Worm (Caenorhabditis elegans): ENCODE measurements around the gene sdz-38.

sdz-38 gene

ce11 chrII:9933947-9934383, 47.7 kb downstream of the sdz-38 start (continued):
- TF ChIP-seq pha-4 (tag; optimal IDR thresholded peaks at IDR 0.05), result no peak
- TF ChIP-seq nfyb-1 (GFP tag; IDR thresholded peaks at IDR 0.05), result no peak; the same call in none of the 2 replicates
- no peak for TF ChIP-seq aptf-3 (GFP tag; IDR thresholded peaks at IDR 0.05)
- peak; percentile 54; the same call in 1 of the 2 replicates for TF ChIP-seq lin-26 (GFP tag; IDR thresholded peaks at IDR 0.05)
- TF ChIP-seq aptf-2 (GFP tag; conservative IDR thresholded peaks at IDR 0.05), result no peak
- no peak for TF ChIP-seq C06A6.2 (GFP tag; conservative IDR thresholded peaks at IDR 0.05)
- no peak for TF ChIP-seq B0019.2 (GFP tag; conservative IDR thresholded peaks at IDR 0.05)
- no peak for TF ChIP-seq Y79H2A.3 (GFP tag; conservative IDR thresholded peaks at IDR 0.05)
- no peak for TF ChIP-seq dpl-1 (GFP tag; optimal IDR thresholded peaks at IDR 0.05)
- TF ChIP-seq dox-1 (GFP tag; IDR thresholded peaks at IDR 0.05), result no peak
- TF ChIP-seq rcor-1 (GFP tag; IDR thresholded peaks at IDR 0.05), result no peak
- no peak for TF ChIP-seq madf-6 (GFP tag; IDR thresholded peaks at IDR 0.05)
- TF ChIP-seq ztf-25 (GFP tag; IDR thresholded peaks at IDR 0.05), result no peak
- no peak for TF ChIP-seq xnd-1 (tag; optimal IDR thresholded peaks at IDR 0.05)
- TF ChIP-seq pbrm-1 (GFP tag; IDR thresholded peaks at IDR 0.05), result 0 out of 2 replicates have a peak, but pooled peaks have one; percentile 14
- TF ChIP-seq ekl-4 (GFP tag; IDR thresholded peaks at IDR 0.05), result no peak
- TF ChIP-seq cebp-1 (GFP tag; IDR thresholded peaks at IDR 0.05), result no peak
- peak; percentile 41 for TF ChIP-seq cebp-1 (tag; optimal IDR thresholded peaks at IDR 0.05)
- no peak for TF ChIP-seq B0261.1 (tag; optimal IDR thresholded peaks at IDR 0.05)
- peak; percentile 8 for TF ChIP-seq zim-3 (tag; optimal IDR thresholded peaks at IDR 0.05)
- TF ChIP-seq hmg-1.2 (GFP tag; IDR thresholded peaks at IDR 0.05), result no peak
- TF ChIP-seq attf-3 (GFP tag; conservative IDR thresholded peaks at IDR 0.05), result no peak
- no peak for TF ChIP-seq mcd-1 (GFP tag; IDR thresholded peaks at IDR 0.05)
- no peak for TF ChIP-seq F49E8.2 (tag; optimal IDR thresholded peaks at IDR 0.05; ENCODE audit: insufficient read depth)
- TF ChIP-seq fkh-3 (tag; optimal IDR thresholded peaks at IDR 0.05), result no peak
- no peak for TF ChIP-seq let-526 (GFP tag; IDR thresholded peaks at IDR 0.05)
- peak; percentile 90 for TF ChIP-seq repo-1 (tag; optimal IDR thresholded peaks at IDR 0.05)
- no peak for TF ChIP-seq nhr-179 (tag; optimal IDR thresholded peaks at IDR 0.05)
- no peak for TF ChIP-seq somi-1 (GFP tag; optimal IDR thresholded peaks at IDR 0.05)

DNA sequence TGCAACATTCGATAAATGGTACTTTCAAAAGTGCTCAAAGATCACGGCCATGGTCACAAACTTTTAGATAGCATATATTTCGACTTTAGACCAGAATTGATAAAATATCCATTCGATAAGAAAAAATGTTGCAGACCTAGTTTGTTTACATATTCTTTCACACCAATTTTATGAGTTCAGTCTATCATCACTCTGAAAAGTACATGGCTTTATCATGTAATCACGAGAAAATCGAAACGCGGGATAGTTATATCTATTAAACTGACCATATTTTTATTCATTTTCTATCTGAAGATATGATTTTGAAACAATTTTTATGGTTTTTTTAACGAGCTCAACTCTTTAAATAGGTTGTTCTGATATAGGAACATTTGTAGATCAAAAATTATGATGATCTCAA, 50.2 kb downstream of the sdz-38 start, which contains the start of gene pho-11:
Gene pho-11 (plus strand): TSS at position 374 of the 400 bp plus-strand sequence.
- TF ChIP-seq ccch-3 (GFP tag; optimal IDR thresholded peaks at IDR 0.05), result no peak
- no peak for TF ChIP-seq him-1 (tag; optimal IDR thresholded peaks at IDR 0.05)
- TF ChIP-seq ztf-18 (tag; optimal IDR thresholded peaks at IDR 0.05), result no peak
- no peak for TF ChIP-seq mxl-1 (tag; optimal IDR thresholded peaks at IDR 0.05)
- no peak for TF ChIP-seq B0261.1 (tag; optimal IDR thresholded peaks at IDR 0.05)
- no peak for TF ChIP-seq F10E7.11 (tag; optimal IDR thresholded peaks at IDR 0.05)
- no peak for TF ChIP-seq nhr-80 (tag; optimal IDR thresholded peaks at IDR 0.05)
- TF ChIP-seq fkh-3 (tag; optimal IDR thresholded peaks at IDR 0.05), result no peak
- TF ChIP-seq cebp-2 (GFP tag; IDR thresholded peaks at IDR 0.05), result no peak
- TF ChIP-seq F33H1.4 (GFP tag; IDR thresholded peaks at IDR 0.05), result no peak
- no peak for TF ChIP-seq ztf-28 (GFP tag; IDR thresholded peaks at IDR 0.05)
- no peak for TF ChIP-seq nfya-2 (GFP tag; IDR thresholded peaks at IDR 0.05)
- no peak for TF ChIP-seq lin-35 (GFP tag; optimal IDR thresholded peaks at IDR 0.05)
- no peak for TF ChIP-seq B0019.2 (GFP tag; conservative IDR thresholded peaks at IDR 0.05)
- no peak for TF ChIP-seq unc-130 (GFP tag; optimal IDR thresholded peaks at IDR 0.05)
